Fruit fly (Drosophila melanogaster) S2 (cell line): ENCODE results near the gene kz.

Experiments used
- CG8478 ChIP-seq: fragments of >200 bp; optimal IDR thresholded peaks from 2 replicates; lab custom pipeline; 2018
- CTCF ChIP-seq, 2 experiments: fragments of >200 bp; optimal IDR thresholded peaks; 2 replicates each; lab custom pipeline; 2018

dm6 chrX:2221598-2221997 is 20.2 kb downstream of the kz start:
- no peak for TF ChIP-seq CTCF (optimal IDR thresholded peaks at IDR 0.05; lab: Kevin White, UChicago)
- TF ChIP-seq CG8478 (lab: Kevin White, UChicago) = no peak
